Worm (Caenorhabditis elegans): ENCODE results near the gene xrn-1.

DNA sequence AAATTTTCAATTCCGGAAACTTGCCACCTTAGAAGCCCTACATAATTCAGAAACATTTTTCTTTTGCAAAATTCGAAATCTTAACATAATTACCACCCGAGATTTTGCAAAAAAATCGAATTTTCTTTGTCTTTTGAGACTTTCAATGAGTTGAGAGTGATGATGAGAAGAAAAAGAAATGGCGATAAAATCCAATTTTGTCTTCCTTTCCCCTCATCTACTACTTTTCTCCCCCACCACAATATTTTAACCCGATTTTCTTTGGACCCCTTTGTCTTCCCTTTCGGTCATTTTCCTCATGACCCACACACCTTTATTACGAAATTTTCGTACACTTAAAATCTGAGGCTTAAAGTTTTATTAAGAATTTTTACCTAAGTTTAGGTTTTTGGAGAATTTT lies 29.6 kb downstream of the xrn-1 start:
- TF ChIP-seq him-1 (tag; optimal IDR thresholded peaks at IDR 0.05) (no peak), W03F9.2 (tag; optimal IDR thresholded peaks at IDR 0.05) (no peak)

Data from whole organism, L4/young adult.